Worm (Caenorhabditis elegans): ENCODE data around the gene clec-257.
A peak's percentile ranks its signal among the peaks of the same experiment; 100 is the strongest.

DNA sequence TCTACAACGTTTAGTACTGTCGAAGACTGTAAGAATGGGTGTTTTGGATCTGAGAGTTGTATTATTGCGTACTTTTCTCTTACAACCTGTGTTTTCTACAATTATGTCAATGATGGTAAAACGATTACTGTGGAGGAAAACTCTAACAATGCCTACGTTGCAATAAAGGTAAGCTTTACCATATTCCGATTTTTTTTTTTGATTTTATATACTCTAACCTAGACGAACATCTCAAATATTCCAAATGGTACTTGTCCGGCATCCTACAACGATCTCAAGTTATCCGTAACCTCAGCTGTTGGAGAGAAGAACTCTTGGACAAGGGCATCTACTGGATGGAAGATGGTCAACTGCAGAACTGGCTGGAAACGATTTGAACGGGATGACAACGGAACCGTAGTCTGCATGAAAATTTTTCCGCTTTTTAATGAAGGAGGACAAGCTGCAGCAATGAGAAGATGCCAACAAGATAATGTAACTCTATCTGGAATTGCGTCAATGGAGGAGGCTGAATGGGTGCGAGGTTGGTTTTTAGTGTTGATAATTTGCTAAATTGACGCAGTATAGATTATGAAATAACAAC lies 966 bp upstream of the clec-257 start:
- TF ChIP-seq nhr-25 (tag; optimal IDR thresholded peaks at IDR 0.05; ENCODE audit: borderline replicate concordance, insufficient read depth) (no peak), aha-1 (tag) (peak; percentile 91), ces-1 (GFP tag; optimal IDR thresholded peaks at IDR 0.05) (no peak), spr-3 (GFP tag; optimal IDR thresholded peaks at IDR 0.05) (no peak), jun-1 (tag; optimal IDR thresholded peaks at IDR 0.05) (no peak), vab-7 (GFP tag; IDR thresholded peaks at IDR 0.05) (no peak), mep-1 (tag; optimal IDR thresholded peaks at IDR 0.05) (no peak), lin-13 (GFP tag; optimal IDR thresholded peaks at IDR 0.05) (no peak), nhr-11 (tag; optimal IDR thresholded peaks at IDR 0.05) (no peak), nhr-111 (GFP tag; optimal IDR thresholded peaks at IDR 0.05) (no peak)

Data from whole organism, L4 larva.